Worm (Caenorhabditis elegans): ENCODE measurements around the gene wdr-5.1.
A peak's percentile ranks its signal among the peaks of the same experiment; 100 is the strongest.

wdr-5.1 gene

ce11 chrIII:3657479-3657878 is 47.6 kb upstream of the wdr-5.1 start, which contains the start of gene C46F11.5:
C46F11.5 (minus strand) TSS chrIII:3657606.
- TF ChIP-seq mab-9 (GFP tag; IDR thresholded peaks at IDR 0.05): no peak
- peak; percentile 77 for TF ChIP-seq zip-4 (GFP tag; optimal IDR thresholded peaks at IDR 0.05)

ce11 chrIII:3664224-3664623 is 40.9 kb upstream of the wdr-5.1 start, which contains the start of gene C46F11.4:
C46F11.4 (minus strand) TSS chrIII:3664304.
- TF ChIP-seq grh-1 (GFP tag; IDR thresholded peaks at IDR 0.05): no peak
- TF ChIP-seq nhr-85 (tag): peak; percentile 41
- peak; percentile 22 for TF ChIP-seq dsc-1 (tag; optimal IDR thresholded peaks at IDR 0.05)
- peak; percentile 8 for TF ChIP-seq unc-86 (tag; optimal IDR thresholded peaks at IDR 0.05)
- no peak for TF ChIP-seq elt-2 (tag; optimal IDR thresholded peaks at IDR 0.05)
- peak; percentile 51 for TF ChIP-seq tbx-2 (tag; optimal IDR thresholded peaks at IDR 0.05)
- TF ChIP-seq unc-98 (GFP tag; IDR thresholded peaks at IDR 0.05): no peak
- no peak for TF ChIP-seq fkh-10 (GFP tag; optimal IDR thresholded peaks at IDR 0.05)
- peak; percentile 52 for TF ChIP-seq mep-1 (tag; optimal IDR thresholded peaks at IDR 0.05)
- TF ChIP-seq C04F5.9 (tag; optimal IDR thresholded peaks at IDR 0.05): no peak
- no peak for TF ChIP-seq nhr-11 (tag; optimal IDR thresholded peaks at IDR 0.05)
- TF ChIP-seq irx-1 (tag; optimal IDR thresholded peaks at IDR 0.05): no peak
- TF ChIP-seq blmp-1 (tag; optimal IDR thresholded peaks at IDR 0.05): peak; percentile 3
- no peak for TF ChIP-seq sptf-1 (tag; optimal IDR thresholded peaks at IDR 0.05)
- TF ChIP-seq aly-2 (tag; optimal IDR thresholded peaks at IDR 0.05): no peak
- TF ChIP-seq hlh-17 (GFP tag; optimal IDR thresholded peaks at IDR 0.05; ENCODE audit: borderline replicate concordance): no peak
- TF ChIP-seq lir-3 (tag; optimal IDR thresholded peaks at IDR 0.05; ENCODE audit: poor library complexity): no peak
- TF ChIP-seq nhr-84 (tag; optimal IDR thresholded peaks at IDR 0.05): no peak
- no peak for TF ChIP-seq unc-62 (GFP tag; optimal IDR thresholded peaks at IDR 0.05)
- no peak for TF ChIP-seq efl-3 (GFP tag; optimal IDR thresholded peaks at IDR 0.05)
- TF ChIP-seq ceh-82 (tag; optimal IDR thresholded peaks at IDR 0.05): peak; percentile 4 to 47 (median 33)
- no peak for TF ChIP-seq lin-14 (GFP tag; optimal IDR thresholded peaks at IDR 0.05)
- TF ChIP-seq unc-30 (tag; optimal IDR thresholded peaks at IDR 0.05): no peak
- TF ChIP-seq elt-3 (tag; optimal IDR thresholded peaks at IDR 0.05): peak in 1 of 6 experiments; percentile 25
- TF ChIP-seq ets-5 (GFP tag; IDR thresholded peaks at IDR 0.05): no peak
- no peak for TF ChIP-seq fkh-4 (tag; optimal IDR thresholded peaks at IDR 0.05; ENCODE audit: borderline replicate concordance)
- TF ChIP-seq C16A3.4 (tag; optimal IDR thresholded peaks at IDR 0.05): peak; percentile 51
- TF ChIP-seq mdl-1 (tag; optimal IDR thresholded peaks at IDR 0.05): no peak
- TF ChIP-seq snpc-4 (tag; optimal IDR thresholded peaks at IDR 0.05): peak; percentile 19
- TF ChIP-seq hlh-4 (tag; optimal IDR thresholded peaks at IDR 0.05): no peak
- TF ChIP-seq ces-1 (GFP tag; optimal IDR thresholded peaks at IDR 0.05): no peak
- TF ChIP-seq C34B4.2 (tag; optimal IDR thresholded peaks at IDR 0.05): no peak
- peak; percentile 54 for TF ChIP-seq nhr-20 (tag; optimal IDR thresholded peaks at IDR 0.05)
- peak; percentile 60 for TF ChIP-seq nhr-71 (tag; optimal IDR thresholded peaks at IDR 0.05)
- no peak for TF ChIP-seq ama-1 (optimal IDR thresholded peaks at IDR 0.05)
- peak in 2 of 3 experiments; percentile 36 to 41 for TF ChIP-seq dpl-1 (GFP tag; optimal IDR thresholded peaks at IDR 0.05)
- no peak for TF ChIP-seq aha-1 (tag; optimal IDR thresholded peaks at IDR 0.05)
- TF ChIP-seq ceh-8 (GFP tag; optimal IDR thresholded peaks at IDR 0.05): no peak
- no peak for TF ChIP-seq isw-1 (GFP tag; IDR thresholded peaks at IDR 0.05)
- no peak; the same call in 1 of the 2 replicates for TF ChIP-seq nhr-19 (GFP tag; conservative IDR thresholded peaks at IDR 0.05)
- peak; percentile 44 for TF ChIP-seq xbp-1 (tag; optimal IDR thresholded peaks at IDR 0.05)
- peak; percentile 27 for TF ChIP-seq lin-39 (tag; optimal IDR thresholded peaks at IDR 0.05)
- no peak for TF ChIP-seq fos-1 (tag; optimal IDR thresholded peaks at IDR 0.05)
- no peak for TF ChIP-seq mef-2 (tag; optimal IDR thresholded peaks at IDR 0.05)
- TF ChIP-seq sup-37 (GFP tag; optimal IDR thresholded peaks at IDR 0.05): no peak
- peak; percentile 62 for TF ChIP-seq nhr-90 (tag; optimal IDR thresholded peaks at IDR 0.05; ENCODE audit: poor library complexity)
- no peak for TF ChIP-seq vab-15 (tag; optimal IDR thresholded peaks at IDR 0.05)
- TF ChIP-seq zip-4 (GFP tag; optimal IDR thresholded peaks at IDR 0.05): no peak
- no peak for TF ChIP-seq nhr-77 (tag; optimal IDR thresholded peaks at IDR 0.05)
- TF ChIP-seq F16B12.6 (tag; optimal IDR thresholded peaks at IDR 0.05): no peak
- TF ChIP-seq skn-1 (tag; optimal IDR thresholded peaks at IDR 0.05): peak; percentile 25
